Worm (Caenorhabditis elegans) whole organism, midembryonic: ENCODE measurements around the gene T20G5.13.

Experiments used
- T22C8.4 ChIP-seq: fragments of 200-800 bp; sonication (Bioruptor generic); IDR thresholded peaks from 2 replicates; pipeline ENCODE4 v1.3.6; 2022; ENCODE audit warnings: missing genetic modification characterization, missing compliant biosample characterization
- cog-1 ChIP-seq: sonication (generic microtip); optimal IDR thresholded peaks from 2 replicates; lab custom pipeline; 2016; ENCODE audit warnings: missing genetic modification characterization, missing compliant biosample characterization
- flt-1 ChIP-seq: fragments of 200-800 bp; sonication (Bioruptor generic); IDR thresholded peaks from 2 replicates; pipeline ENCODE4 v1.3.6; 2022; ENCODE audit warnings: missing genetic modification characterization, missing compliant biosample characterization
- klf-2 ChIP-seq: fragments of 200-800 bp; sonication (Bioruptor generic); conservative IDR thresholded peaks from 2 replicates; pipeline ENCODE4 v1.3.6; 2022; ENCODE audit warnings: missing genetic modification reagents, missing genetic modification characterization, missing compliant biosample characterization
- med-1 ChIP-seq: sonication (generic microtip); optimal IDR thresholded peaks from 2 replicates; lab custom pipeline; 2017; ENCODE audit warnings: missing genetic modification characterization, mild to moderate bottlenecking, missing compliant biosample characterization, antibody characterized with exemption, missing genetic modification reagents; ENCODE audit not compliant: insufficient read depth
- ref-1 ChIP-seq: fragments of 200-800 bp; sonication (Bioruptor generic); conservative IDR thresholded peaks from 2 replicates; pipeline ENCODE4 v1.3.6; 2022; ENCODE audit warnings: missing genetic modification reagents, missing genetic modification characterization, missing compliant biosample characterization
- tab-1 ChIP-seq: fragments of 200-800 bp; sonication (Bioruptor generic); IDR thresholded peaks from 2 replicates; pipeline ENCODE4 v1.3.6; 2022; ENCODE audit warnings: missing genetic modification characterization, missing compliant biosample characterization
- ztf-23 ChIP-seq: fragments of 200-800 bp; sonication (Bioruptor generic); IDR thresholded peaks from 2 replicates; pipeline ENCODE4 v1.3.6; 2022; ENCODE audit warnings: missing genetic modification reagents, missing genetic modification characterization, missing compliant biosample characterization
- ztf-29 ChIP-seq: fragments of 200-800 bp; sonication (Bioruptor generic); IDR thresholded peaks from 2 replicates; pipeline ENCODE4 v1.3.6; 2022; ENCODE audit warnings: missing genetic modification reagents, missing genetic modification characterization, missing compliant biosample characterization

The T20G5.13 gene

ce11 chrIII:10202894-10203871, 2.0 kb upstream of the T20G5.13 start, which contains the start of gene chc-1:
chc-1 (plus strand) TSS chrIII:10203821.
- TF ChIP-seq tab-1 (GFP tag; lab: Robert Waterston, UW) (no peak), klf-2 (GFP tag; lab: Robert Waterston, UW) (no peak), ztf-29 (GFP tag; lab: Robert Waterston, UW) (no peak), cog-1 (tag; lab: Kevin White, UChicago) (no peak), T22C8.4 (no peak)

ce11 chrIII:10202391-10202790, 1.3 kb upstream of the T20G5.13 start:
- TF ChIP-seq cog-1 (tag; lab: Kevin White, UChicago) (no peak), flt-1 (GFP tag; lab: Robert Waterston, UW) (no peak), T22C8.4 (no peak), med-1 (no peak), klf-2 (GFP tag; lab: Robert Waterston, UW) (no peak), ztf-23 (GFP tag; lab: Robert Waterston, UW) (no peak), ztf-29 (GFP tag; lab: Robert Waterston, UW) (no peak), tab-1 (GFP tag; lab: Robert Waterston, UW) (no peak), ref-1 (GFP tag; lab: Robert Waterston, UW) (no peak)

ce11 chrIII:10199052-10199451, 2.1 kb downstream of the T20G5.13 start, which contains the start of gene T20G5.8:
T20G5.8 (plus strand) TSS chrIII:10199352.
- TF ChIP-seq flt-1 (GFP tag; lab: Robert Waterston, UW): no peak
- no peak for TF ChIP-seq ztf-23 (GFP tag; lab: Robert Waterston, UW)
- no peak for TF ChIP-seq tab-1 (GFP tag; lab: Robert Waterston, UW)
- TF ChIP-seq klf-2 (GFP tag; lab: Robert Waterston, UW): no peak
- no peak for TF ChIP-seq cog-1 (tag; lab: Kevin White, UChicago)
- TF ChIP-seq ref-1 (GFP tag; lab: Robert Waterston, UW): no peak
- TF ChIP-seq T22C8.4: no peak
- no peak for TF ChIP-seq med-1
- TF ChIP-seq ztf-29 (GFP tag; lab: Robert Waterston, UW): no peak

ce11 chrIII:10197416-10197815, 3.7 kb downstream of the T20G5.13 start, which contains the start of gene dod-6:
dod-6 (plus strand) TSS chrIII:10197716.
- TF ChIP-seq klf-2 (GFP tag; lab: Robert Waterston, UW): no peak
- TF ChIP-seq ztf-29 (GFP tag; lab: Robert Waterston, UW): no peak
- no peak for TF ChIP-seq cog-1 (tag; lab: Kevin White, UChicago)
- TF ChIP-seq ref-1 (GFP tag; lab: Robert Waterston, UW): no peak
- no peak for TF ChIP-seq med-1
- no peak for TF ChIP-seq flt-1 (GFP tag; lab: Robert Waterston, UW)
- TF ChIP-seq tab-1 (GFP tag; lab: Robert Waterston, UW): no peak
- TF ChIP-seq ztf-23 (GFP tag; lab: Robert Waterston, UW): no peak
- TF ChIP-seq T22C8.4: no peak

ce11 chrIII:10196796-10197195, 4.3 kb downstream of the T20G5.13 start:
- TF ChIP-seq klf-2 (GFP tag; lab: Robert Waterston, UW) (no peak), tab-1 (GFP tag; lab: Robert Waterston, UW) (no peak), ztf-29 (GFP tag; lab: Robert Waterston, UW) (no peak), flt-1 (GFP tag; lab: Robert Waterston, UW) (no peak), cog-1 (tag; lab: Kevin White, UChicago) (no peak), med-1 (no peak), ztf-23 (GFP tag; lab: Robert Waterston, UW) (no peak), ref-1 (GFP tag; lab: Robert Waterston, UW) (no peak), T22C8.4 (no peak)

- TF ChIP-seq cog-1 (tag; lab: Kevin White, UChicago): no peak
- no peak for TF ChIP-seq tab-1 (GFP tag; lab: Robert Waterston, UW)
- TF ChIP-seq ztf-23 (GFP tag; lab: Robert Waterston, UW): no peak
- TF ChIP-seq med-1: no peak
- TF ChIP-seq T22C8.4: no peak
- no peak for TF ChIP-seq klf-2 (GFP tag; lab: Robert Waterston, UW)
- TF ChIP-seq ref-1 (GFP tag; lab: Robert Waterston, UW): no peak
Observed at ce11 chrIII:10195911-10196310, 5.2 kb downstream of the T20G5.13 start.

ce11 chrIII:10194569-10194968, 6.6 kb downstream of the T20G5.13 start:
- TF ChIP-seq klf-2 (GFP tag; lab: Robert Waterston, UW): no peak
- TF ChIP-seq T22C8.4: no peak
- no peak for TF ChIP-seq ztf-23 (GFP tag; lab: Robert Waterston, UW)
- TF ChIP-seq cog-1 (tag; lab: Kevin White, UChicago): no peak
- no peak for TF ChIP-seq tab-1 (GFP tag; lab: Robert Waterston, UW)
- TF ChIP-seq ref-1 (GFP tag; lab: Robert Waterston, UW): no peak
- no peak for TF ChIP-seq ztf-29 (GFP tag; lab: Robert Waterston, UW)
- no peak for TF ChIP-seq med-1
- TF ChIP-seq flt-1 (GFP tag; lab: Robert Waterston, UW): no peak

ce11 chrIII:10188912-10189311, 12.2 kb downstream of the T20G5.13 start, which contains the start of gene epac-1:
epac-1 (plus strand) TSS chrIII:10189212.
- TF ChIP-seq cog-1 (tag; lab: Kevin White, UChicago) (no peak), tab-1 (GFP tag; lab: Robert Waterston, UW) (no peak), klf-2 (GFP tag; lab: Robert Waterston, UW) (no peak), ztf-23 (GFP tag; lab: Robert Waterston, UW) (no peak), T22C8.4 (no peak), med-1 (no peak), flt-1 (GFP tag; lab: Robert Waterston, UW) (no peak), ref-1 (GFP tag; lab: Robert Waterston, UW) (no peak), ztf-29 (GFP tag; lab: Robert Waterston, UW) (no peak)

ce11 chrIII:10187840-10188239, 13.3 kb downstream of the T20G5.13 start:
- no peak for TF ChIP-seq flt-1 (GFP tag; lab: Robert Waterston, UW)
- TF ChIP-seq ztf-29 (GFP tag; lab: Robert Waterston, UW): 0 out of 2 replicates have a peak, but pooled peaks have one; percentile 13
